Worm (Caenorhabditis elegans): ENCODE results near the gene col-109.

col-109 gene

ce11 chrIV:1790677-1791076, 29.4 kb downstream of the col-109 start:
- TF ChIP-seq lsy-2 (tag; optimal IDR thresholded peaks at IDR 0.05) (no peak), cnd-1 (tag; optimal IDR thresholded peaks at IDR 0.05) (no peak), ces-1 (GFP tag; optimal IDR thresholded peaks at IDR 0.05) (no peak), ceh-43 (GFP tag; optimal IDR thresholded peaks at IDR 0.05) (no peak), nhr-237 (tag; optimal IDR thresholded peaks at IDR 0.05) (no peak), lin-13 (tag; optimal IDR thresholded peaks at IDR 0.05) (no peak), ceh-39 (tag; optimal IDR thresholded peaks at IDR 0.05) (no peak)

- TF ChIP-seq nhr-237 (tag; optimal IDR thresholded peaks at IDR 0.05) (no peak), mls-2 (tag; optimal IDR thresholded peaks at IDR 0.05) (no peak)
Measured at ce11 chrIV:1785156-1785555, 34.9 kb downstream of the col-109 start.

- TF ChIP-seq tbx-8 (GFP tag; optimal IDR thresholded peaks at IDR 0.05): no peak
- TF ChIP-seq sptf-1 (tag; optimal IDR thresholded peaks at IDR 0.05): no peak
- TF ChIP-seq lin-32 (GFP tag; optimal IDR thresholded peaks at IDR 0.05): no peak
- TF ChIP-seq ceh-43 (GFP tag; optimal IDR thresholded peaks at IDR 0.05): no peak
- TF ChIP-seq ceh-83 (GFP tag; optimal IDR thresholded peaks at IDR 0.05): no peak
- no peak for TF ChIP-seq mab-5 (tag; optimal IDR thresholded peaks at IDR 0.05)
- no peak for TF ChIP-seq lsy-2 (tag; optimal IDR thresholded peaks at IDR 0.05)
- no peak for TF ChIP-seq ces-1 (GFP tag; optimal IDR thresholded peaks at IDR 0.05)
- TF ChIP-seq flh-1 (GFP tag; optimal IDR thresholded peaks at IDR 0.05): no peak
- no peak for TF ChIP-seq elt-3 (tag; optimal IDR thresholded peaks at IDR 0.05)
- no peak for TF ChIP-seq snpc-4 (tag; optimal IDR thresholded peaks at IDR 0.05)
- no peak for TF ChIP-seq zip-8 (tag; optimal IDR thresholded peaks at IDR 0.05)
- no peak for TF ChIP-seq nhr-2 (tag; optimal IDR thresholded peaks at IDR 0.05)
- TF ChIP-seq pha-4 (tag; optimal IDR thresholded peaks at IDR 0.05): no peak
- no peak for TF ChIP-seq unc-39 (tag; optimal IDR thresholded peaks at IDR 0.05)
Measured at ce11 chrIV:1781559-1781958, 38.5 kb downstream of the col-109 start, which contains the start of gene frpr-19. Gene frpr-19, minus strand, starts transcription at chrIV:1781659.

ce11 chrIV:1771843-1772242, 48.2 kb downstream of the col-109 start, which contains the start of gene Y41D4A.1:
Gene Y41D4A.1, plus strand, starts transcription at chrIV:1772143.
- TF ChIP-seq mab-5 (tag; optimal IDR thresholded peaks at IDR 0.05) (no peak), mls-2 (tag; optimal IDR thresholded peaks at IDR 0.05) (no peak), cnd-1 (tag; optimal IDR thresholded peaks at IDR 0.05) (no peak), elt-3 (tag; optimal IDR thresholded peaks at IDR 0.05) (no peak), blmp-1 (tag; optimal IDR thresholded peaks at IDR 0.05) (no peak), unc-62 (GFP tag; optimal IDR thresholded peaks at IDR 0.05) (no peak), nhr-237 (tag; optimal IDR thresholded peaks at IDR 0.05) (no peak), hlh-1 (tag; optimal IDR thresholded peaks at IDR 0.05) (no peak), snpc-4 (tag; optimal IDR thresholded peaks at IDR 0.05) (no peak), ces-1 (GFP tag; optimal IDR thresholded peaks at IDR 0.05) (no peak), ham-2 (GFP tag; optimal IDR thresholded peaks at IDR 0.05) (no peak), unc-39 (tag; optimal IDR thresholded peaks at IDR 0.05) (no peak), lsy-2 (tag; optimal IDR thresholded peaks at IDR 0.05) (no peak), ztf-11 (tag; optimal IDR thresholded peaks at IDR 0.05) (no peak), ceh-83 (GFP tag; optimal IDR thresholded peaks at IDR 0.05) (no peak), lin-32 (GFP tag; optimal IDR thresholded peaks at IDR 0.05) (no peak), M03D4.4 (tag; optimal IDR thresholded peaks at IDR 0.05) (no peak), drap-1 (GFP tag; optimal IDR thresholded peaks at IDR 0.05) (no peak)

ce11 chrIV:1769074-1769473, 51.0 kb downstream of the col-109 start:
- TF ChIP-seq mls-2 (tag; optimal IDR thresholded peaks at IDR 0.05) (peak; percentile 31), nhr-237 (tag; optimal IDR thresholded peaks at IDR 0.05) (no peak)

- no peak for TF ChIP-seq lin-13 (tag; optimal IDR thresholded peaks at IDR 0.05)
Measured at ce11 chrIV:1768288-1768687, 51.8 kb downstream of the col-109 start, which contains the start of gene col-108. Gene col-108, plus strand, starts transcription at chrIV:1768588.
